Worm (Caenorhabditis elegans) whole organism, L2 larva: ENCODE measurements around the gene subs-4.

Source experiments
- ceh-16 ChIP-seq: fragments of 150-350 bp; optimal IDR thresholded peaks from 2 replicates; lab custom pipeline; 2014; ENCODE audit warnings: missing biosample characterization, missing genetic modification characterization
- nhr-25 ChIP-seq: fragments of 150-350 bp; sonication (generic microtip); optimal IDR thresholded peaks from 3 replicates; lab custom pipeline; 2014; ENCODE audit warnings: missing biosample characterization, missing genetic modification characterization

ce11 chrIII:11427548-11428152 is 45.6 kb downstream of the subs-4 start:
- TF ChIP-seq ceh-16 (no peak), nhr-25 (no peak)
